Fruit fly (Drosophila melanogaster) whole organism, embryonic: ENCODE data around the gene xmas.

ENCODE experiments used
- Atf3 ChIP-seq: fragments of 200-800 bp; sonication (Bioruptor generic); optimal IDR thresholded peaks from 3 replicates; lab custom pipeline; 2016; ENCODE audit warnings: missing biosample characterization, missing genetic modification characterization
- CG1024 ChIP-seq: fragments of 200-800 bp; sonication (Bioruptor generic); IDR thresholded peaks from 2 replicates; pipeline ENCODE4 v1.3.6; 2022; ENCODE audit warnings: missing biosample characterization, missing genetic modification characterization
- CG12769 ChIP-seq: fragments of 200-800 bp; sonication (Bioruptor generic); optimal IDR thresholded peaks from 2 replicates; lab custom pipeline; 2019; ENCODE audit warnings: missing biosample characterization, mild to moderate bottlenecking, missing genetic modification characterization, moderate library complexity
- CG14710 ChIP-seq: fragments of 200-800 bp; sonication (Bioruptor generic); optimal IDR thresholded peaks from 3 replicates; lab custom pipeline; 2019; ENCODE audit warnings: missing biosample characterization, mild to moderate bottlenecking, missing genetic modification characterization, moderate library complexity
- CG17385 ChIP-seq: fragments of 200-800 bp; sonication (Bioruptor generic); optimal IDR thresholded peaks from 3 replicates; lab custom pipeline; 2018; ENCODE audit warnings: missing biosample characterization, mild to moderate bottlenecking, missing genetic modification characterization
- CG2712 ChIP-seq: fragments of 200-800 bp; optimal IDR thresholded peaks from 3 replicates; lab custom pipeline; 2019; ENCODE audit warnings: missing biosample characterization, mild to moderate bottlenecking, missing genetic modification characterization, moderate library complexity
- CG31388 ChIP-seq: fragments of 200-800 bp; sonication (Bioruptor generic); optimal IDR thresholded peaks from 2 replicates; lab custom pipeline; 2016; ENCODE audit warnings: missing biosample characterization, missing genetic modification characterization
- CG31441 ChIP-seq: fragments of 200-800 bp; sonication (Bioruptor generic); IDR thresholded peaks from 2 replicates; pipeline ENCODE4 v1.3.6; 2022; ENCODE audit warnings: missing biosample characterization, missing genetic modification characterization
- CG33213 ChIP-seq: fragments of 200-800 bp; sonication (Bioruptor generic); optimal IDR thresholded peaks from 3 replicates; lab custom pipeline; 2016; ENCODE audit warnings: missing biosample characterization, missing genetic modification characterization
- CG34422 ChIP-seq: fragments of 200-800 bp; sonication (Bioruptor generic); IDR thresholded peaks from 3 replicates; pipeline ENCODE4 v1.3.6; 2022; ENCODE audit warnings: missing biosample characterization, missing genetic modification characterization
- CG42726 ChIP-seq: fragments of 200-800 bp; sonication (Bioruptor generic); IDR thresholded peaks from 2 replicates; pipeline ENCODE4 v1.3.6; 2022; ENCODE audit warnings: missing biosample characterization, missing genetic modification characterization; ENCODE audit not compliant: partially characterized antibody
- CG4360 ChIP-seq: fragments of 200-800 bp; sonication (Bioruptor generic); IDR thresholded peaks from 2 replicates; pipeline ENCODE4 v1.3.6; 2022; ENCODE audit warnings: missing biosample characterization, missing genetic modification characterization
- CG5953 ChIP-seq: fragments of 200-800 bp; sonication (Bioruptor generic); IDR thresholded peaks from 2 replicates; pipeline ENCODE4 v1.3.6; 2022; ENCODE audit warnings: missing biosample characterization, missing genetic modification characterization
- CG7745 ChIP-seq: fragments of 200-800 bp; sonication (Bioruptor generic); optimal IDR thresholded peaks from 2 replicates; lab custom pipeline; 2018; ENCODE audit warnings: missing biosample characterization, mild to moderate bottlenecking, missing genetic modification characterization, moderate library complexity
- CG8924 ChIP-seq: fragments of 200-800 bp; optimal IDR thresholded peaks from 3 replicates; lab custom pipeline; 2019; ENCODE audit warnings: missing biosample characterization, mild to moderate bottlenecking, missing genetic modification characterization, moderate library complexity
- CG8944 ChIP-seq: fragments of 200-800 bp; sonication (Bioruptor generic); optimal IDR thresholded peaks from 3 replicates; lab custom pipeline; 2016; ENCODE audit warnings: missing biosample characterization, missing genetic modification characterization
- CG9437 ChIP-seq: fragments of 200-800 bp; sonication (Bioruptor generic); optimal IDR thresholded peaks from 2 replicates; lab custom pipeline; 2018; ENCODE audit warnings: missing biosample characterization, mild to moderate bottlenecking, missing genetic modification characterization
- CG9932 ChIP-seq: fragments of 200-800 bp; sonication (Bioruptor generic); IDR thresholded peaks from 2 replicates; pipeline ENCODE4 v1.3.6; 2022; ENCODE audit warnings: missing biosample characterization, missing genetic modification characterization
- CoRest ChIP-seq: fragments of 200-800 bp; sonication (Bioruptor generic); optimal IDR thresholded peaks from 3 replicates; lab custom pipeline; 2018; ENCODE audit warnings: missing biosample characterization, mild to moderate bottlenecking, missing genetic modification characterization, moderate library complexity
- Dad ChIP-seq: fragments of 200-800 bp; sonication (Bioruptor generic); optimal IDR thresholded peaks from 3 replicates; lab custom pipeline; 2016; ENCODE audit warnings: missing biosample characterization, missing genetic modification characterization
- Drgx ChIP-seq: fragments of 200-800 bp; sonication (Bioruptor generic); IDR thresholded peaks from 2 replicates; pipeline ENCODE4 v1.3.6; 2022; ENCODE audit warnings: missing biosample characterization, missing genetic modification characterization
- HmgD ChIP-seq: fragments of 200-800 bp; sonication (Bioruptor generic); optimal IDR thresholded peaks from 3 replicates; lab custom pipeline; 2016; ENCODE audit warnings: missing biosample characterization, missing genetic modification characterization
- Hr3 ChIP-seq: fragments of 200-800 bp; sonication (Bioruptor generic); optimal IDR thresholded peaks from 3 replicates; lab custom pipeline; 2016; ENCODE audit warnings: missing biosample characterization, missing genetic modification characterization
- Lim3 ChIP-seq: fragments of 200-800 bp; sonication (Bioruptor generic); IDR thresholded peaks from 2 replicates; pipeline ENCODE4 v1.3.6; 2022; ENCODE audit warnings: missing biosample characterization, missing genetic modification characterization
- Med ChIP-seq: fragments of 200-800 bp; sonication (Bioruptor generic); peaks from one replicate; lab custom pipeline; 2016; ENCODE audit warnings: missing biosample characterization, missing genetic modification characterization, mild to moderate bottlenecking, inconsistent platforms, moderate library complexity
- Meics ChIP-seq: fragments of 200-800 bp; sonication (Bioruptor generic); optimal IDR thresholded peaks from 2 replicates; lab custom pipeline; 2017; ENCODE audit warnings: missing biosample characterization, mild to moderate bottlenecking, missing genetic modification characterization
- PHDP ChIP-seq: fragments of 200-800 bp; sonication (Bioruptor generic); optimal IDR thresholded peaks from 3 replicates; lab custom pipeline; 2018; ENCODE audit warnings: missing biosample characterization, mild to moderate bottlenecking, missing genetic modification characterization, moderate library complexity
- Spps ChIP-seq: fragments of 200-800 bp; sonication (Bioruptor generic); optimal IDR thresholded peaks from 2 replicates; lab custom pipeline; 2018; ENCODE audit warnings: missing biosample characterization, mild to moderate bottlenecking, missing genetic modification characterization
- Trl ChIP-seq, 3 experiments: fragments of >200 bp in 2 of 3; fragments of 200-800 bp in 1 of 3; sonication (Bioruptor generic) in 1 of 3; optimal IDR thresholded peaks; 2 replicates in 1 of 3; 3 replicates in 2 of 3; lab custom pipeline; 2016 to 2017; ENCODE audit warnings: missing biosample characterization in 1 of 3, missing genetic modification characterization in 1 of 3
- ac ChIP-seq: fragments of 200-800 bp; sonication (Bioruptor generic); optimal IDR thresholded peaks from 3 replicates; lab custom pipeline; 2017; ENCODE audit warnings: missing biosample characterization, mild to moderate bottlenecking, missing genetic modification characterization
- amos ChIP-seq: fragments of 200-800 bp; sonication (Bioruptor generic); IDR thresholded peaks from 2 replicates; pipeline ENCODE4 v1.3.6; 2022; ENCODE audit warnings: missing biosample characterization, missing genetic modification characterization; ENCODE audit not compliant: partially characterized antibody
- bsh ChIP-seq, 2 experiments: fragments of 200-800 bp; sonication (Bioruptor generic); optimal IDR thresholded peaks; 2 replicates each; lab custom pipeline; 2017 to 2018; ENCODE audit warnings: mild to moderate bottlenecking in 2 of 2, missing biosample characterization in 2 of 2, missing genetic modification characterization in 2 of 2, moderate library complexity in 1 of 2
- disco-r ChIP-seq: fragments of 200-800 bp; sonication (Bioruptor generic); optimal IDR thresholded peaks from 2 replicates; lab custom pipeline; 2016; ENCODE audit warnings: missing biosample characterization, missing genetic modification characterization
- dysf ChIP-seq: fragments of 200-800 bp; sonication (Bioruptor generic); IDR thresholded peaks from 3 replicates; pipeline ENCODE4 v1.3.6; 2022; ENCODE audit warnings: missing biosample characterization, missing genetic modification characterization
- emc ChIP-seq: fragments of 200-800 bp; sonication (Bioruptor generic); optimal IDR thresholded peaks from 2 replicates; lab custom pipeline; 2016; ENCODE audit warnings: missing biosample characterization, missing genetic modification characterization
- gsb-n ChIP-seq: fragments of 200-800 bp; sonication (Bioruptor generic); optimal IDR thresholded peaks from 3 replicates; lab custom pipeline; 2018; ENCODE audit warnings: missing biosample characterization, mild to moderate bottlenecking, missing genetic modification characterization
- hbn ChIP-seq: fragments of 200-800 bp; sonication (Bioruptor generic); IDR thresholded peaks from 2 replicates; pipeline ENCODE4 v1.3.6; 2022; ENCODE audit warnings: missing biosample characterization, missing genetic modification characterization; ENCODE audit not compliant: partially characterized antibody
- her ChIP-seq: fragments of 200-800 bp; sonication (Bioruptor generic); optimal IDR thresholded peaks from 2 replicates; lab custom pipeline; 2016; ENCODE audit warnings: missing biosample characterization, missing genetic modification characterization
- ind ChIP-seq: fragments of 200-800 bp; sonication (Bioruptor generic); optimal IDR thresholded peaks from 3 replicates; lab custom pipeline; 2016; ENCODE audit warnings: missing biosample characterization, missing genetic modification characterization
- jumu ChIP-seq: fragments of 200-800 bp; sonication (Bioruptor generic); optimal IDR thresholded peaks from 3 replicates; lab custom pipeline; 2016; ENCODE audit warnings: missing biosample characterization, missing genetic modification characterization
- klu ChIP-seq: fragments of 200-800 bp; sonication (Bioruptor generic); IDR thresholded peaks from 2 replicates; pipeline ENCODE4 v1.3.6; 2022; ENCODE audit warnings: missing biosample characterization, missing genetic modification characterization
- lov ChIP-seq, 2 experiments: fragments of 200-800 bp in 1 of 2; fragments of >200 bp in 1 of 2; sonication (Bioruptor generic) in 1 of 2; IDR thresholded peaks in 1 of 2; optimal IDR thresholded peaks in 1 of 2; 2 replicates in 1 of 2; 3 replicates in 1 of 2; pipeline versions ENCODE4 v1.3.6 to Lab custom; 2017 to 2022; ENCODE audit warnings: missing biosample characterization in 1 of 2, missing genetic modification characterization in 1 of 2
- nerfin-1 ChIP-seq: fragments of 200-800 bp; sonication (Bioruptor generic); optimal IDR thresholded peaks from 3 replicates; lab custom pipeline; 2019; ENCODE audit warnings: missing biosample characterization, mild to moderate bottlenecking, missing genetic modification characterization, moderate library complexity
- org-1 ChIP-seq: fragments of 200-800 bp; sonication (Bioruptor generic); optimal IDR thresholded peaks from 2 replicates; lab custom pipeline; 2017; ENCODE audit warnings: missing biosample characterization, missing genetic modification characterization
- peb ChIP-seq: fragments of 200-800 bp; sonication (Bioruptor generic); IDR thresholded peaks from 2 replicates; pipeline ENCODE4 v1.3.6; 2022; ENCODE audit warnings: missing biosample characterization, missing genetic modification characterization
- shn ChIP-seq: fragments of 200-800 bp; sonication (Bioruptor generic); optimal IDR thresholded peaks from 3 replicates; lab custom pipeline; 2016; ENCODE audit warnings: missing biosample characterization, missing genetic modification characterization
- tx ChIP-seq: fragments of 200-800 bp; sonication (Bioruptor generic); optimal IDR thresholded peaks from 2 replicates; lab custom pipeline; 2016; ENCODE audit warnings: missing biosample characterization, missing genetic modification characterization
- wdn ChIP-seq: fragments of 200-800 bp; sonication (Bioruptor generic); IDR thresholded peaks from 2 replicates; pipeline ENCODE4 v1.3.6; 2022; ENCODE audit warnings: missing biosample characterization, missing genetic modification characterization
- yki ChIP-seq: fragments of >200 bp; optimal IDR thresholded peaks from 3 replicates; lab custom pipeline; 2018

xmas gene

dm6 chrX:17147983-17148637, 11.0 kb downstream of the xmas start, which contains the start of gene RpS5a (continued):
- TF ChIP-seq CG12769 (peak; percentile 59), CG31388 (no peak), lov (optimal IDR thresholded peaks at IDR 0.05; lab: Kevin White, UChicago) (no peak), lov (GFP tag; IDR thresholded peaks at IDR 0.05; lab: Robert Waterston, UW) (peak; percentile 85), CG34422 (peak; percentile 83; the same call in 2 of the 3 replicates), peb (no peak; the same call in 1 of the 2 replicates), CG31441 (peak; percentile 61), PHDP (tag; lab: Kevin White, UChicago) (peak; percentile 65), CG5953 (GFP tag; lab: Robert Waterston, UW) (no peak), CG9932 (GFP tag; lab: Robert Waterston, UW) (peak; percentile 77), CG1024 (GFP tag; lab: Robert Waterston, UW) (peak; percentile 75), CG8924 (peak; percentile 16), wdn (GFP tag; lab: Robert Waterston, UW) (peak; percentile 55; the same call in 1 of the 2 replicates), Dad (peak; percentile 75), Hr3 (GFP tag; lab: Kevin White, UChicago) (peak; percentile 54), CG7745 (tag; lab: Kevin White, UChicago) (no peak), jumu (peak; percentile 65), hbn (GFP tag; lab: Robert Waterston, UW) (peak; percentile 45; the same call in 1 of the 2 replicates), HmgD (GFP tag; lab: Kevin White, UChicago) (peak; percentile 81), CoRest (tag; lab: Kevin White, UChicago) (peak; percentile 69), CG8944 (peak; percentile 66), CG4360 (GFP tag; lab: Robert Waterston, UW) (0 out of 2 replicates have a peak, but pooled peaks have one; percentile 3), tx (GFP tag; lab: Kevin White, UChicago) (peak; percentile 55), CG33213 (peak; percentile 86), Trl (optimal IDR thresholded peaks at IDR 0.05; lab: Kevin White, UChicago) (no peak), Trl (GFP tag; optimal IDR thresholded peaks at IDR 0.05; lab: Kevin White, UChicago) (peak; percentile 86), disco-r (peak; percentile 87), dysf (peak; percentile 76), CG42726 (GFP tag; lab: Robert Waterston, UW) (peak; percentile 63), klu (GFP tag; lab: Robert Waterston, UW) (peak; percentile 64), shn (GFP tag; lab: Kevin White, UChicago) (peak; percentile 81), org-1 (peak; percentile 74), Meics (GFP tag; lab: Kevin White, UChicago) (peak; percentile 90), CG14710 (tag; lab: Kevin White, UChicago) (peak; percentile 71), her (GFP tag; lab: Kevin White, UChicago) (peak; percentile 87), Lim3 (GFP tag; lab: Robert Waterston, UW) (no peak), CG17385 (GFP tag; lab: Kevin White, UChicago) (peak; percentile 84), CG2712 (tag; lab: Kevin White, UChicago) (peak; percentile 49), gsb-n (tag; lab: Kevin White, UChicago) (peak; percentile 66), bsh (GFP tag; optimal IDR thresholded peaks at IDR 0.05; lab: Kevin White, UChicago) (peak; percentile 9 to 60), Atf3 (GFP tag; lab: Kevin White, UChicago) (peak; percentile 58), yki (lab: Kevin White, UChicago) (no peak), Med (peak; percentile 98), amos (GFP tag; lab: Robert Waterston, UW) (peak; percentile 82), nerfin-1 (tag; lab: Kevin White, UChicago) (peak; percentile 72), emc (GFP tag; lab: Kevin White, UChicago) (peak; percentile 88), CG9437 (GFP tag; lab: Kevin White, UChicago) (peak; percentile 75), ind (GFP tag; lab: Kevin White, UChicago) (peak; percentile 74), Drgx (GFP tag; lab: Robert Waterston, UW) (peak; percentile 26; the same call in 1 of the 2 replicates), ac (GFP tag; lab: Kevin White, UChicago) (peak; percentile 60), Spps (peak; percentile 47)
